Worm (Caenorhabditis elegans) whole organism, L3 larva: Measurements from ENCODE around the gene K10H10.12.

Experiments used
- R02D3.7 ChIP-seq: fragments of 150-350 bp; optimal IDR thresholded peaks from 2 replicates; lab custom pipeline; 2014; ENCODE audit warnings: missing biosample characterization, missing genetic modification characterization
- ZK546.5 ChIP-seq: sonication (generic microtip); optimal IDR thresholded peaks from 2 replicates; lab custom pipeline; 2017; ENCODE audit warnings: missing biosample characterization, missing genetic modification characterization
- ama-1 ChIP-seq: fragments of 150-350 bp; optimal IDR thresholded peaks from 2 replicates; lab custom pipeline; 2018
- ceh-16 ChIP-seq: sonication (generic microtip); optimal IDR thresholded peaks from 2 replicates; lab custom pipeline; 2017; ENCODE audit warnings: missing biosample characterization, missing genetic modification characterization
- ceh-28 ChIP-seq: fragments of 150-350 bp; optimal IDR thresholded peaks from 2 replicates; lab custom pipeline; 2014; ENCODE audit warnings: missing biosample characterization, missing genetic modification reagents, missing genetic modification characterization
- ceh-82 ChIP-seq: fragments of 150-350 bp; optimal IDR thresholded peaks from 2 replicates; lab custom pipeline; 2014; ENCODE audit warnings: missing biosample characterization, missing genetic modification characterization
- daf-12 ChIP-seq: fragments of 150-350 bp; optimal IDR thresholded peaks from 2 replicates; lab custom pipeline; 2014; ENCODE audit warnings: missing biosample characterization, missing genetic modification reagents, missing genetic modification characterization
- elt-2 ChIP-seq: sonication (generic microtip); optimal IDR thresholded peaks from 2 replicates; lab custom pipeline; 2016; ENCODE audit warnings: missing genetic modification reagents, mild to moderate bottlenecking, missing genetic modification characterization, missing compliant biosample characterization
- elt-3 ChIP-seq, 3 experiments: fragments of 150-350 bp in 1 of 3; sonication (generic microtip) in 2 of 3; optimal IDR thresholded peaks; 2 replicates in 2 of 3; 4 replicates in 1 of 3; lab custom pipeline; 2014 to 2017; ENCODE audit warnings: missing biosample characterization in 3 of 3, missing genetic modification characterization in 3 of 3
- eor-1 ChIP-seq, 2 experiments: fragments of 150-350 bp; optimal IDR thresholded peaks; 2 replicates each; lab custom pipeline; 2014 to 2018; ENCODE audit warnings: missing biosample characterization in 2 of 2, missing genetic modification characterization in 2 of 2
- fkh-10 ChIP-seq: sonication (generic microtip); optimal IDR thresholded peaks from 2 replicates; lab custom pipeline; 2017; ENCODE audit warnings: missing biosample characterization, missing genetic modification reagents, missing genetic modification characterization
- fos-1 ChIP-seq: fragments of 150-350 bp; optimal IDR thresholded peaks from 2 replicates; lab custom pipeline; 2014; ENCODE audit warnings: missing biosample characterization, missing genetic modification characterization
- hmg-11 ChIP-seq: sonication (generic microtip); optimal IDR thresholded peaks from 2 replicates; lab custom pipeline; 2016; ENCODE audit warnings: missing genetic modification characterization, missing compliant biosample characterization
- jun-1 ChIP-seq: fragments of 150-350 bp; optimal IDR thresholded peaks from 2 replicates; lab custom pipeline; 2014; ENCODE audit warnings: missing biosample characterization, missing genetic modification reagents, missing genetic modification characterization
- lin-15B ChIP-seq: fragments of 150-350 bp; optimal IDR thresholded peaks from 2 replicates; lab custom pipeline; 2014; ENCODE audit warnings: missing biosample characterization, missing genetic modification characterization
- lin-39 ChIP-seq: fragments of 150-350 bp; optimal IDR thresholded peaks from 2 replicates; lab custom pipeline; 2018; ENCODE audit warnings: missing biosample characterization, missing genetic modification reagents, missing genetic modification characterization
- mdl-1 ChIP-seq: fragments of 150-350 bp; optimal IDR thresholded peaks from 2 replicates; lab custom pipeline; 2014; ENCODE audit warnings: missing biosample characterization, missing genetic modification characterization
- mml-1 ChIP-seq: fragments of 150-350 bp; sonication (generic microtip); optimal IDR thresholded peaks from 3 replicates; lab custom pipeline; 2014; ENCODE audit warnings: missing biosample characterization, missing genetic modification characterization
- nfya-1 ChIP-seq: sonication (generic microtip); optimal IDR thresholded peaks from 2 replicates; lab custom pipeline; 2017; ENCODE audit warnings: missing genetic modification characterization, mild to moderate bottlenecking, missing compliant biosample characterization, antibody characterized with exemption, moderate library complexity; ENCODE audit not compliant: insufficient read depth
- nhr-11 ChIP-seq: fragments of 150-350 bp; optimal IDR thresholded peaks from 2 replicates; lab custom pipeline; 2014; ENCODE audit warnings: missing biosample characterization, missing genetic modification characterization
- nhr-12 ChIP-seq: fragments of 150-350 bp; optimal IDR thresholded peaks from 2 replicates; lab custom pipeline; 2014; ENCODE audit warnings: missing biosample characterization, missing genetic modification characterization
- nhr-23 ChIP-seq: fragments of 150-350 bp; optimal IDR thresholded peaks from 2 replicates; lab custom pipeline; 2014; ENCODE audit warnings: missing biosample characterization, missing genetic modification reagents, missing genetic modification characterization
- nhr-25 ChIP-seq: sonication (generic microtip); optimal IDR thresholded peaks from 2 replicates; lab custom pipeline; 2017; ENCODE audit warnings: missing biosample characterization, missing genetic modification characterization
- nhr-43 ChIP-seq: sonication (generic microtip); optimal IDR thresholded peaks from 2 replicates; lab custom pipeline; 2016; ENCODE audit warnings: mild to moderate bottlenecking, missing genetic modification characterization, missing compliant biosample characterization; ENCODE audit not compliant: poor library complexity, severe bottlenecking
- nhr-76 ChIP-seq: fragments of 150-350 bp; sonication (generic microtip); optimal IDR thresholded peaks from 5 replicates; lab custom pipeline; 2014; ENCODE audit warnings: missing biosample characterization, missing genetic modification characterization
- nhr-77 ChIP-seq: fragments of 150-350 bp; optimal IDR thresholded peaks from 2 replicates; lab custom pipeline; 2014; ENCODE audit warnings: missing biosample characterization, missing genetic modification characterization
- pha-4 ChIP-seq: fragments of 150-350 bp; optimal IDR thresholded peaks from 2 replicates; lab custom pipeline; 2014; ENCODE audit warnings: missing biosample characterization, missing genetic modification reagents, missing genetic modification characterization
- pqm-1 ChIP-seq: fragments of 150-350 bp; optimal IDR thresholded peaks from 2 replicates; lab custom pipeline; 2017; ENCODE audit warnings: missing biosample characterization, missing genetic modification characterization, inconsistent platforms
- skn-1 ChIP-seq: fragments of 150-350 bp; optimal IDR thresholded peaks from 2 replicates; lab custom pipeline; 2014; ENCODE audit warnings: missing biosample characterization, missing genetic modification characterization
- snpc-4 ChIP-seq: fragments of 150-350 bp; optimal IDR thresholded peaks from 2 replicates; lab custom pipeline; 2014; ENCODE audit warnings: missing biosample characterization, missing genetic modification characterization
- unc-39 ChIP-seq: sonication (generic microtip); optimal IDR thresholded peaks from 4 replicates; lab custom pipeline; 2017; ENCODE audit warnings: missing biosample characterization, missing genetic modification characterization
- zag-1 ChIP-seq: fragments of 150-350 bp; optimal IDR thresholded peaks from 2 replicates; lab custom pipeline; 2014; ENCODE audit warnings: missing biosample characterization, missing genetic modification characterization
- ztf-11 ChIP-seq: fragments of 150-350 bp; optimal IDR thresholded peaks from 2 replicates; lab custom pipeline; 2014; ENCODE audit warnings: missing biosample characterization, missing genetic modification characterization
- ztf-4 ChIP-seq: fragments of 150-350 bp; optimal IDR thresholded peaks from 2 replicates; lab custom pipeline; 2014; ENCODE audit warnings: missing biosample characterization, missing genetic modification characterization

The K10H10.12 gene

DNA sequence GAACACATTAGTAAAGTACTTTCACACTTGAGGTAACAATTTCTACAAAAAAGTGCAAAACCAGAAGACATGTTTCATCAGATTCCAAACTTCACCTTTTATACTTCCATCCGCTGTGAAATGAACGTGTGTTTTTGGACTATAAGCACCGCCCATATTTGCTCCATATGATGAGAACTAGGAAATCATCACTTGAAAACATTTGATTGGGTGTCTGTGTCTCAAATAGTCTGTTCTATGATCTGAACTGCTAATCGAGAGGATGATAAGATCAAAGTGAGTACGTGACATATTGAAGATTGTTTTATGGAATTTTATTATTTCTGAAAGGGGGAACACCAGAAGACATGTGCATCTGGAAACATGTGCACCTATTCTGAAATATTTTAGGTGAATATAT, 10.8 kb downstream of the K10H10.12 start:
- TF ChIP-seq nhr-77 (tag; lab: Kevin White, UChicago), result no peak
- TF ChIP-seq eor-1 (tag; optimal IDR thresholded peaks at IDR 0.05; lab: Kevin White, UChicago), result no peak
- peak; percentile 79 for TF ChIP-seq pqm-1 (tag; lab: Kevin White, UChicago)
- TF ChIP-seq mml-1, result no peak
- peak; percentile 77 for TF ChIP-seq nhr-43 (tag; lab: Kevin White, UChicago)
- peak; percentile 31 for TF ChIP-seq elt-2 (tag; lab: Kevin White, UChicago)
- no peak for TF ChIP-seq jun-1 (tag; lab: Kevin White, UChicago)
- no peak for TF ChIP-seq zag-1 (tag; lab: Kevin White, UChicago)

DNA sequence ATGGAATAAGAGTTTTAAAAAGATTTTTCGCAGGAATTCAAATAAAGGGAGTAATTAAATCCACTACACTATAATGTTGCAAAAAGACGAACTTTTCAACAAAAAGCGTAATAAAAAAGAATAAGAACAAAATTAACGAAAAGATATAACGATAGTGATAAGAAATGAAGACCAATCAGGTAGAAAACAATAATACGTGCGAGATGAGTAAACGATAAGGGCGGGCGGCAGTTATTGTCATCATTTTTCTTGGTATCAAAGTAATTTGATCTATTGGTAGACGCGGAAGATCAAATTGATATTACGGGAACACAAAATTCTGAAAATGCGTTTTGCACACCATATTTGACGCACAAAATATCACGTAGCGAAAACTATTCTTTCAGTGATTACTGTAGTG, 11.7 kb downstream of the K10H10.12 start:
- no peak for TF ChIP-seq ama-1 (lab: Kevin White, UChicago)
- peak; percentile 59 for TF ChIP-seq pqm-1 (tag; lab: Kevin White, UChicago)
- peak in 1 of 3 experiments; percentile 17 for TF ChIP-seq elt-3 (tag; optimal IDR thresholded peaks at IDR 0.05; lab: Kevin White, UChicago)
- TF ChIP-seq elt-2 (tag; lab: Kevin White, UChicago), result peak; percentile 65
- peak; percentile 53 for TF ChIP-seq skn-1

DNA sequence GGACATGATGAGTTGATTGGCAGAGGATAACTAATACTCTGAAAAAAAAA, 11.9 kb downstream of the K10H10.12 start, which contains the start of gene cysl-2:
TSS of gene cysl-2 (minus strand) at position 38 of the 50 bp plus-strand sequence.
- TF ChIP-seq nfya-1 (tag; lab: Kevin White, UChicago) (no peak), ceh-28 (no peak), fos-1 (tag; lab: Kevin White, UChicago) (no peak), mml-1 (no peak), nhr-11 (tag; lab: Kevin White, UChicago) (no peak), mdl-1 (tag; lab: Kevin White, UChicago) (no peak), daf-12 (no peak), jun-1 (tag; lab: Kevin White, UChicago) (no peak)
- TF ChIP-seq, all 47 proteins: peak for 0

DNA sequence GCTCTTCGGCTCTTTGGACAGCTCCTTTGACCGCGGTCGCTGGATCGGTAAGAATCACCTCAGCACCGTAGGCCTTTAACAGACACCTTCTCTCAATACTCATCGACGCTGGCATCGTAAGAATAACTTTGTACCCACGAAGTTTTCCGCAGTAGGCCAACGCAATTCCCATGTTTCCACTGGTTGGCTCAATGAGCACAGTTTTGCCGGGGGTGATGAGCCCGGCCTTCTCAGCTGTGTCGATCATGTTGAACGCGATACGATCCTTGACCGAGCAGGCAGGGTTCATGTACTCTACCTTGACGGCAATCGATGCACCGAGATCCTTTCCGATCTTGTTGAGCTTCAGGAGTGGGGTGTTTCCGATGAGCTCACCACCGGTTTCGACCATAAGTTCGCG, 12.1 kb downstream of the K10H10.12 start:
- TF ChIP-seq pqm-1 (tag; lab: Kevin White, UChicago) (no peak), fkh-10 (GFP tag; lab: Kevin White, UChicago) (no peak), ama-1 (lab: Kevin White, UChicago) (peak; percentile 53), hmg-11 (no peak), ceh-82 (no peak), daf-12 (no peak)

DNA sequence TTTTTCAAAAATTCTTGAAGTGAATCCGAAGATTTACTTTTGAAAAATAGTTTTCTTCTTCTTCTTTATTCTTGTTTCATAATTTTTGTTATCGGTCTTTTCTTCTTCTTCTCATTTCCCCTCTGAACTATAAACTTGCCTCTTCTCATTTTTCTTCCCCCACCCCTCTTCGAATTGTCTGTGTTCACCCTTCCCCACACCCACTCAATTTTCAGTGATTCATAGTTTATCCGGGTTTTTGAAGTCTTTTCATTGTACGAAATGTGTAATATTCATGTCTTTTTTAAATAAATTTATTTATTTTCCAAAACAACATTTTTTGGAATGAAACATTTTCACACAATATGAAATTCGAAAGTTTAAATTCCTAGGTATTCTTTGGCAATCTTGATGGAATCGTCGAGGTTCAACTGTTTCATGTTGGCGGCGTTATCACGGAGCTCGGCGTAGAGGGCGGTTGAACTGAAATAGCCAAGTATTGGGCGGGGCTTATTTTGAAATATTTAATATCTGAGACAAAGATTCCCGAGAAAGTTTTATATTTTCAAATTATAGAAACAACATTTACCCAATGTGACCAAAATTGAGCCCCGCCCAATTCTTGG, 13.5 kb downstream of the K10H10.12 start:
- TF ChIP-seq ZK546.5 (tag; lab: Kevin White, UChicago) (no peak), ama-1 (lab: Kevin White, UChicago) (peak; percentile 85)

DNA sequence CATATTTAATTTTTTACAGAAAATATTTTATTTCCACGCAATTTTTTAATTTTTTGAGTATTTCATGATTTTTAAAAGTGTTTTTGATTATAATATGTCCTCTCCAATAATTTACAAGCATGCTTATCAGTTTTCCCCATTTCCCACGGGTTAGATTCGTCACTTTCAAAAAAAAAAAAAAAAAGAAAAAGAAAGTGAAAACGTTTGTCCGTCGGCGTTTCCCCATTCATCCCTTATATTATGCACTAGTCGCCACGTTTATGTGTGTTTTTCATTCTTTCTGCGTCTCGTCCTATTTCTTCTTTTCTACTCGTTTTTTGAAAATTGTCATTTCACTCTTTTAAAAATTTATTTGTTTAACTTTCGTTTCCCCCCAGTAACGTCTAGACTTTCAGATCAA, 16.7 kb downstream of the K10H10.12 start, which contains the start of gene vnut-1:
TSS of gene vnut-1 (plus strand) at position 396 of the 400 bp plus-strand sequence.
- TF ChIP-seq ztf-4 (tag; lab: Kevin White, UChicago) (no peak), unc-39 (no peak), elt-2 (tag; lab: Kevin White, UChicago) (peak; percentile 80), nhr-23 (tag; lab: Kevin White, UChicago) (peak; percentile 63), snpc-4 (tag; lab: Kevin White, UChicago) (peak; percentile 60), nhr-76 (tag; lab: Kevin White, UChicago) (no peak), elt-3 (tag; optimal IDR thresholded peaks at IDR 0.05; lab: Kevin White, UChicago) (no peak), nhr-12 (tag; lab: Kevin White, UChicago) (no peak), nhr-11 (tag; lab: Kevin White, UChicago) (no peak), lin-39 (no peak), nhr-25 (peak; percentile 9), nfya-1 (tag; lab: Kevin White, UChicago) (peak; percentile 24), mml-1 (no peak), ceh-28 (no peak), ceh-16 (tag; lab: Kevin White, UChicago) (no peak), pqm-1 (tag; lab: Kevin White, UChicago) (peak; percentile 67), R02D3.7 (tag; lab: Kevin White, UChicago) (no peak), lin-15B (tag; lab: Kevin White, UChicago) (peak; percentile 9), hmg-11 (peak; percentile 38), ztf-11 (no peak), skn-1 (no peak), ama-1 (lab: Kevin White, UChicago) (no peak), nhr-43 (tag; lab: Kevin White, UChicago) (peak; percentile 29), pha-4 (tag; lab: Kevin White, UChicago) (peak; percentile 50)
